Worm (Caenorhabditis elegans): ENCODE data around the gene C18A3.10.

ce11 chrII:5694798-5695197 is 20.8 kb downstream of the C18A3.10 start, which contains the start of gene C25H3.14:
- TF ChIP-seq ceh-82 (tag; optimal IDR thresholded peaks at IDR 0.05) (no peak), ceh-90 (tag; optimal IDR thresholded peaks at IDR 0.05) (no peak), lir-3 (tag; optimal IDR thresholded peaks at IDR 0.05; ENCODE audit: poor library complexity) (no peak), ama-1 (optimal IDR thresholded peaks at IDR 0.05) (no peak), nhr-28 (tag; optimal IDR thresholded peaks at IDR 0.05) (no peak), pqm-1 (tag; optimal IDR thresholded peaks at IDR 0.05) (no peak)

Measured in whole organism, L1 larva.